Worm (Caenorhabditis elegans) whole organism, late embryonic: Measurements from ENCODE around the gene lido-9.

Source experiments
- ama-1 ChIP-seq: fragments of 150-350 bp; optimal IDR thresholded peaks from 2 replicates; lab custom pipeline; 2014
- ceh-2 ChIP-seq: sonication (generic microtip); optimal IDR thresholded peaks from 2 replicates; lab custom pipeline; 2016; ENCODE audit warnings: missing genotype, missing genetic modification characterization, missing compliant biosample characterization
- dmd-4 ChIP-seq: sonication (generic microtip); optimal IDR thresholded peaks from 2 replicates; lab custom pipeline; 2016; ENCODE audit warnings: borderline replicate concordance, missing genetic modification characterization, missing compliant biosample characterization
- ets-4 ChIP-seq: sonication (generic microtip); optimal IDR thresholded peaks from 2 replicates; lab custom pipeline; 2016; ENCODE audit warnings: missing genetic modification characterization, missing compliant biosample characterization
- fax-1 ChIP-seq: sonication (generic microtip); optimal IDR thresholded peaks from 2 replicates; lab custom pipeline; 2016; ENCODE audit warnings: missing genotype, missing genetic modification characterization, missing compliant biosample characterization
- nfya-1 ChIP-seq: sonication (generic microtip); optimal IDR thresholded peaks from 2 replicates; lab custom pipeline; 2017; ENCODE audit warnings: missing genetic modification characterization, mild to moderate bottlenecking, missing compliant biosample characterization, antibody characterized with exemption, moderate library complexity
- nhr-11 ChIP-seq: fragments of 150-350 bp; optimal IDR thresholded peaks from 2 replicates; lab custom pipeline; 2014; ENCODE audit warnings: missing biosample characterization, missing genetic modification characterization
- pha-4 ChIP-seq: fragments of 150-350 bp; optimal IDR thresholded peaks from 2 replicates; lab custom pipeline; 2018; ENCODE audit warnings: missing biosample characterization, missing genetic modification reagents, missing genetic modification characterization
- pqm-1 ChIP-seq: sonication (generic microtip); optimal IDR thresholded peaks from 2 replicates; lab custom pipeline; 2016; ENCODE audit warnings: missing genetic modification characterization, missing compliant biosample characterization
- rnt-1 ChIP-seq: sonication (generic microtip); optimal IDR thresholded peaks from 2 replicates; lab custom pipeline; 2016; ENCODE audit warnings: missing genetic modification characterization, missing compliant biosample characterization
- tbx-2 ChIP-seq: sonication (generic microtip); optimal IDR thresholded peaks from 2 replicates; lab custom pipeline; 2016; ENCODE audit warnings: missing genetic modification characterization, missing compliant biosample characterization
- unc-42 ChIP-seq: sonication (generic microtip); optimal IDR thresholded peaks from 2 replicates; lab custom pipeline; 2016; ENCODE audit warnings: missing genotype, missing genetic modification characterization, missing compliant biosample characterization
- unc-55 ChIP-seq: sonication (generic microtip); optimal IDR thresholded peaks from 2 replicates; lab custom pipeline; 2017; ENCODE audit warnings: missing biosample characterization, missing genetic modification reagents, missing genetic modification characterization
- unc-86 ChIP-seq: sonication (generic microtip); optimal IDR thresholded peaks from 2 replicates; lab custom pipeline; 2016; ENCODE audit warnings: missing genetic modification characterization, missing compliant biosample characterization

- TF ChIP-seq tbx-2 (tag; lab: Kevin White, UChicago) (no peak), fax-1 (tag; lab: Kevin White, UChicago) (no peak), pqm-1 (tag; lab: Kevin White, UChicago) (no peak), unc-55 (GFP tag; lab: Kevin White, UChicago) (no peak), rnt-1 (no peak), nhr-11 (tag; lab: Kevin White, UChicago) (no peak), ceh-2 (no peak), ama-1 (lab: Kevin White, UChicago) (no peak), pha-4 (tag; lab: Kevin White, UChicago) (no peak), nfya-1 (tag; lab: Kevin White, UChicago) (no peak), ets-4 (tag; lab: Kevin White, UChicago) (no peak), unc-42 (no peak), dmd-4 (tag; lab: Kevin White, UChicago) (no peak), unc-86 (tag; lab: Kevin White, UChicago) (no peak)
These were observed 33.5 kb upstream of the lido-9 start for ce11 chrII:2967064-2967463.
